Worm (Caenorhabditis elegans): ENCODE data around the gene R02F2.10.

DNA sequence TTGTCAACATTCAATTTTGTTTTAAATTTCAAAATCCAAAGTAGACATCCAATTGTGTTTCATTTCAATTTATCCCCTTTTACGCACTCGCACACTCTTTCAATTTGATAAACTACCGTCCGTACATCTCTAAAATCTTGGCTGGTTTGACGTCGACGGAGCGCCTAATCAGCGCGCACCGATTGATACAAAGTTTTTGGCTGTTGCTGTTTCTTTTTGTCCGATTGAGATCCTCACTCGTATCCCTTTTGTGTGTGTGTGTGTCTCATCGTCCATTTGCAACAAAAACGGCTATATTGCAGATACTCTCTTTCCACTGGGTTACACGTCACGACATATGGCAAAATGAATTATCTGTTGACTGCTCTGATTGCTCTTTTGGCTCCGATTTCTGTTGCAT is 3.9 kb upstream of the R02F2.10 start, which contains the start of gene lon-1:
- TF ChIP-seq elt-3 (tag; optimal IDR thresholded peaks at IDR 0.05): no peak
- TF ChIP-seq alr-1 (tag; optimal IDR thresholded peaks at IDR 0.05): no peak
- TF ChIP-seq nhr-25 (tag; optimal IDR thresholded peaks at IDR 0.05): no peak
- no peak for TF ChIP-seq nhr-23 (tag; optimal IDR thresholded peaks at IDR 0.05)
- no peak for TF ChIP-seq ceh-16 (tag; optimal IDR thresholded peaks at IDR 0.05)

Measured in whole organism, L2 larva.